Worm (Caenorhabditis elegans): ENCODE results near the gene EEED8.12.

DNA sequence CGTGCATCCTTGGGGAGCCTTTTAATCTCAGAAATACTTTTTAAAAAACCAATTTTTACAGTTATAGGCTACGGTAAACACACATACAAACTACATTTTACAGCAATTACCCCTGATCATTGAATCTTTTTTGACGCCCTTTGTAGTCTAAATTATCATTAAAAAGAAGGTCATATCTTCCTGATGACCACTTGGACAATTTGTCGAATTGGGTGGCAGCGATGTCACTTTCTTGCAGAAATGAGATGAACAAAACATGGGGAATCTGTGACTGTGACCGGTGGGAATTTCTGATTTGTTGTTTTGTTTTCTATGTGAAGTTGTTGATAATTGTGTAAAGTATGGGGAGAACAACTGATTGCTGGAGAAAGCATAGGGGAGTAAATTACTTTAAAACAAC is 40.8 kb upstream of the EEED8.12 start:
- no peak for TF ChIP-seq nfya-1 (tag; optimal IDR thresholded peaks at IDR 0.05)
- TF ChIP-seq gmeb-2 (tag; optimal IDR thresholded peaks at IDR 0.05), result no peak
- TF ChIP-seq ztf-16 (tag; optimal IDR thresholded peaks at IDR 0.05), result no peak
- no peak for TF ChIP-seq ama-1 (optimal IDR thresholded peaks at IDR 0.05)
- no peak for TF ChIP-seq lim-6 (tag; optimal IDR thresholded peaks at IDR 0.05)
- no peak for TF ChIP-seq ceh-48 (tag; optimal IDR thresholded peaks at IDR 0.05)
- TF ChIP-seq unc-55 (GFP tag; optimal IDR thresholded peaks at IDR 0.05), result no peak
- TF ChIP-seq ceh-45 (GFP tag; IDR thresholded peaks at IDR 0.05), result no peak
- TF ChIP-seq F13H6.1 (tag; optimal IDR thresholded peaks at IDR 0.05), result no peak
- TF ChIP-seq ceh-34 (tag; optimal IDR thresholded peaks at IDR 0.05), result no peak
- TF ChIP-seq hlh-8 (tag; optimal IDR thresholded peaks at IDR 0.05), result no peak
- no peak for TF ChIP-seq unc-42 (tag; optimal IDR thresholded peaks at IDR 0.05)
- TF ChIP-seq pha-2 (tag; optimal IDR thresholded peaks at IDR 0.05), result no peak
- TF ChIP-seq unc-3 (GFP tag; conservative IDR thresholded peaks at IDR 0.05), result no peak
- no peak for TF ChIP-seq unc-3 (tag; optimal IDR thresholded peaks at IDR 0.05)

Data from whole organism, late embryonic.